Worm (Caenorhabditis elegans): ENCODE data around the gene cyp-13A2.

Gene cyp-13A2

ce11 chrII:9835958-9836357 lies 48.5 kb upstream of the cyp-13A2 start:
- TF ChIP-seq fkh-3 (tag; optimal IDR thresholded peaks at IDR 0.05) (no peak), mxl-1 (tag; optimal IDR thresholded peaks at IDR 0.05) (no peak), madf-6 (GFP tag; IDR thresholded peaks at IDR 0.05) (no peak), ceh-100 (GFP tag; IDR thresholded peaks at IDR 0.05) (no peak), aptf-2 (GFP tag; conservative IDR thresholded peaks at IDR 0.05) (no peak), B0035.1 (tag; optimal IDR thresholded peaks at IDR 0.05) (no peak), hmg-20 (GFP tag; IDR thresholded peaks at IDR 0.05) (no peak), egrh-3 (GFP tag; IDR thresholded peaks at IDR 0.05) (no peak), egl-44 (GFP tag; IDR thresholded peaks at IDR 0.05) (no peak), him-1 (tag; optimal IDR thresholded peaks at IDR 0.05) (no peak), nhr-90 (tag; optimal IDR thresholded peaks at IDR 0.05) (no peak), snpc-3.4 (tag; optimal IDR thresholded peaks at IDR 0.05) (no peak), ccch-3 (GFP tag; optimal IDR thresholded peaks at IDR 0.05) (no peak), lin-35 (GFP tag; optimal IDR thresholded peaks at IDR 0.05) (no peak), ceh-79 (tag; optimal IDR thresholded peaks at IDR 0.05) (no peak)

ce11 chrII:9834921-9835320 lies 47.5 kb upstream of the cyp-13A2 start, which contains the start of gene arrd-5:
Gene arrd-5 (plus strand): TSS chrII:9835221.
- TF ChIP-seq madf-8 (GFP tag; conservative IDR thresholded peaks at IDR 0.05) (no peak), madf-3 (GFP tag; IDR thresholded peaks at IDR 0.05) (no peak), nhr-27 (tag; optimal IDR thresholded peaks at IDR 0.05) (no peak), gei-17 (GFP tag; optimal IDR thresholded peaks at IDR 0.05) (no peak), K12H6.12 (tag; optimal IDR thresholded peaks at IDR 0.05) (no peak), let-607 (tag; optimal IDR thresholded peaks at IDR 0.05) (no peak), sdz-38 (tag; optimal IDR thresholded peaks at IDR 0.05) (no peak), sea-2 (GFP tag; IDR thresholded peaks at IDR 0.05) (no peak), somi-1 (GFP tag; optimal IDR thresholded peaks at IDR 0.05) (no peak), ama-1 (optimal IDR thresholded peaks at IDR 0.05) (no peak), ama-1 (GFP tag; optimal IDR thresholded peaks at IDR 0.05) (no peak), athp-1 (tag; optimal IDR thresholded peaks at IDR 0.05) (no peak), tlf-1 (GFP tag; optimal IDR thresholded peaks at IDR 0.05) (no peak), K11D2.4 (GFP tag; IDR thresholded peaks at IDR 0.05) (no peak), rpc-1 (optimal IDR thresholded peaks at IDR 0.05) (no peak), rpc-1 (tag; optimal IDR thresholded peaks at IDR 0.05) (no peak), D2030.7 (GFP tag; IDR thresholded peaks at IDR 0.05) (no peak), B0035.1 (tag; optimal IDR thresholded peaks at IDR 0.05) (no peak), mcd-1 (GFP tag; IDR thresholded peaks at IDR 0.05) (no peak), lsl-1 (GFP tag; optimal IDR thresholded peaks at IDR 0.05) (no peak), ceh-91 (GFP tag; IDR thresholded peaks at IDR 0.05) (no peak)

DNA sequence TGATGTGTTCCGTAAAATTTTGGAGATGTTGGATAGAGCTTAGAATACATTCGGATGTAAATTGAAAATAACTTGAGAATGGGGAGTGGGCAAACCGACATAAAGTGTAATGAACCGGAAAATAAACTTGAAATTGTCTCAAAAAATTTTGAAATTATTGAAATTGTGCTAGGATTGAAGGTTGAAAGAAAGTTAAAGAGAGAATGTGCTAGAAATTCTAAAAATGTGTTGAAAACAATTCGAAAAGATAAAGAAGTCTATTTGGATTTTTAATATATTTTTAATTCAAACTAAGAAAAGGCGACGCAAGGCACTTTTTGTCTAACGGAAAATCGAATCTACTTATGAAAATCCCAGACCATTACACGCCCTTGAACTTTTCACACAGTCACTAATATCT lies 46.4 kb upstream of the cyp-13A2 start, which contains the start of gene ZK938.3:
Gene ZK938.3 (minus strand): TSS at position 101 of the 400 bp plus-strand sequence.
- TF ChIP-seq tbp1 (GFP tag; optimal IDR thresholded peaks at IDR 0.05) (no peak), xnd-1 (tag; optimal IDR thresholded peaks at IDR 0.05) (no peak), ZK185.1 (tag; optimal IDR thresholded peaks at IDR 0.05; ENCODE audit: poor library complexity, severe bottlenecking) (no peak), hlh-26 (GFP tag; conservative IDR thresholded peaks at IDR 0.05) (no peak), rec-8 (tag; optimal IDR thresholded peaks at IDR 0.05) (no peak), mxl-1 (tag; optimal IDR thresholded peaks at IDR 0.05) (no peak), egl-44 (GFP tag; IDR thresholded peaks at IDR 0.05) (no peak), F33H1.4 (GFP tag; IDR thresholded peaks at IDR 0.05) (no peak), efl-1 (GFP tag; optimal IDR thresholded peaks at IDR 0.05) (no peak), madf-6 (GFP tag; IDR thresholded peaks at IDR 0.05) (no peak), F10E7.11 (tag; optimal IDR thresholded peaks at IDR 0.05) (no peak), hrde-1 (tag; optimal IDR thresholded peaks at IDR 0.05; ENCODE audit: borderline replicate concordance) (no peak), Y79H2A.3 (GFP tag; conservative IDR thresholded peaks at IDR 0.05) (no peak)

Data from whole organism, young adult.